Fruit fly (Drosophila melanogaster): ENCODE data around the gene Diap1.

- TF ChIP-seq CTCF (optimal IDR thresholded peaks at IDR 0.05) (no peak), CG8478 (optimal IDR thresholded peaks at IDR 0.05) (no peak)
These were observed 32.1 kb downstream of the Diap1 start for dm6 chr3L:16018721-16019120.

All from S2 (cell line).